Worm (Caenorhabditis elegans): ENCODE data around the gene C02F5.3.

C02F5.3 gene

ce11 chrIII:8242809-8243208, 2.9 kb upstream of the C02F5.3 start, which contains the start of gene C02F5.12:
TSS of gene C02F5.12 (minus strand) at chrIII:8243029.
- TF ChIP-seq duxl-1 (tag; optimal IDR thresholded peaks at IDR 0.05; ENCODE audit: poor library complexity) (no peak), dmd-8 (GFP tag; IDR thresholded peaks at IDR 0.05) (0 out of 2 replicates have a peak, but pooled peaks have one; percentile 45), F49E8.2 (tag; optimal IDR thresholded peaks at IDR 0.05; ENCODE audit: borderline replicate concordance) (no peak), dve-1 (tag; optimal IDR thresholded peaks at IDR 0.05; ENCODE audit: insufficient read depth) (peak; percentile 51), daf-16 (GFP tag; optimal IDR thresholded peaks at IDR 0.05) (no peak), daf-16 (tag; optimal IDR thresholded peaks at IDR 0.05) (peak; percentile 39), hlh-30 (tag; optimal IDR thresholded peaks at IDR 0.05; ENCODE audit: insufficient read depth) (peak; percentile 79), nhr-11 (tag; optimal IDR thresholded peaks at IDR 0.05) (peak; percentile 48), hlh-11 (tag; optimal IDR thresholded peaks at IDR 0.05) (peak; percentile 64), T20F7.1 (GFP tag; optimal IDR thresholded peaks at IDR 0.05) (peak; percentile 20), nhr-48 (tag; optimal IDR thresholded peaks at IDR 0.05) (peak; percentile 9), ceh-20 (GFP tag; IDR thresholded peaks at IDR 0.05) (no peak), spr-3 (GFP tag; optimal IDR thresholded peaks at IDR 0.05) (no peak), dpl-1 (GFP tag; optimal IDR thresholded peaks at IDR 0.05) (no peak), nhr-28 (tag; optimal IDR thresholded peaks at IDR 0.05) (peak; percentile 99), lsy-2 (tag; optimal IDR thresholded peaks at IDR 0.05) (peak in 1 of 2 experiments; percentile 53), arid-1 (GFP tag; conservative IDR thresholded peaks at IDR 0.05) (0 out of 2 replicates have a peak, but pooled peaks have one; percentile 32), mes-2 (tag; optimal IDR thresholded peaks at IDR 0.05; ENCODE audit: poor library complexity, severe bottlenecking) (peak; percentile 53), zip-11 (GFP tag; IDR thresholded peaks at IDR 0.05) (no peak), lin-13 (GFP tag; optimal IDR thresholded peaks at IDR 0.05) (peak; percentile 44), mep-1 (tag; optimal IDR thresholded peaks at IDR 0.05) (peak; percentile 63), lin-38 (GFP tag; IDR thresholded peaks at IDR 0.05) (peak; percentile 51), dmd-6 (GFP tag; IDR thresholded peaks at IDR 0.05) (peak; percentile 17; the same call in 1 of the 2 replicates), nhr-6 (tag; optimal IDR thresholded peaks at IDR 0.05) (no peak), hmg-1.1 (GFP tag; IDR thresholded peaks at IDR 0.05) (0 out of 2 replicates have a peak, but pooled peaks have one; percentile 40)

- peak in 1 of 2 experiments; percentile 59 for TF ChIP-seq lsy-2 (tag; optimal IDR thresholded peaks at IDR 0.05)
- TF ChIP-seq lim-7 (GFP tag; IDR thresholded peaks at IDR 0.05), result no peak
- no peak for TF ChIP-seq zfp-3 (GFP tag; conservative IDR thresholded peaks at IDR 0.05)
- 0 out of 2 replicates have a peak, but pooled peaks have one; percentile 14 for TF ChIP-seq lin-38 (GFP tag; IDR thresholded peaks at IDR 0.05)
- no peak for TF ChIP-seq aha-1 (tag)
- no peak for TF ChIP-seq F44E2.7 (GFP tag; IDR thresholded peaks at IDR 0.05)
- peak; percentile 26 for TF ChIP-seq dpl-1 (GFP tag; optimal IDR thresholded peaks at IDR 0.05)
- no peak for TF ChIP-seq ctbp-1 (GFP tag; IDR thresholded peaks at IDR 0.05)
- no peak for TF ChIP-seq nhr-76 (tag; optimal IDR thresholded peaks at IDR 0.05)
- TF ChIP-seq snpc-1.2 (GFP tag; IDR thresholded peaks at IDR 0.05), result no peak
- TF ChIP-seq mes-2 (tag; optimal IDR thresholded peaks at IDR 0.05; ENCODE audit: poor library complexity, severe bottlenecking), result peak; percentile 36
- no peak for TF ChIP-seq Y75B8A.6 (GFP tag; IDR thresholded peaks at IDR 0.05)
Observed at ce11 chrIII:8244052-8244451, 1.6 kb upstream of the C02F5.3 start, which contains the start of the genes pbs-6 and cids-1. TSS of gene pbs-6 (minus strand) at chrIII:8244092. TSS of gene cids-1 (plus strand) at chrIII:8244445.

ce11 chrIII:8247051-8247450, 1.4 kb downstream of the C02F5.3 start, which contains the start of gene C02F5.13:
TSS of gene C02F5.13 (plus strand) at chrIII:8247351.
- TF ChIP-seq zag-1 (tag; optimal IDR thresholded peaks at IDR 0.05) (no peak), nhr-41 (GFP tag; IDR thresholded peaks at IDR 0.05) (no peak), nhr-102 (tag; optimal IDR thresholded peaks at IDR 0.05) (no peak), hmg-1.1 (GFP tag; IDR thresholded peaks at IDR 0.05) (no peak), pha-4 (GFP tag; IDR thresholded peaks at IDR 0.05) (no peak), pha-4 (tag; optimal IDR thresholded peaks at IDR 0.05) (no peak), zfp-3 (GFP tag; conservative IDR thresholded peaks at IDR 0.05) (no peak), ceh-82 (tag; optimal IDR thresholded peaks at IDR 0.05) (no peak), ctbp-1 (GFP tag; IDR thresholded peaks at IDR 0.05) (no peak), F37D6.2 (tag; optimal IDR thresholded peaks at IDR 0.05) (no peak), spr-1 (tag; optimal IDR thresholded peaks at IDR 0.05) (no peak), Y5F2A.4 (GFP tag; optimal IDR thresholded peaks at IDR 0.05) (no peak), nhr-48 (tag; optimal IDR thresholded peaks at IDR 0.05) (no peak), daf-16 (GFP tag; optimal IDR thresholded peaks at IDR 0.05) (no peak), daf-16 (tag; optimal IDR thresholded peaks at IDR 0.05) (no peak), nhr-11 (tag; optimal IDR thresholded peaks at IDR 0.05) (no peak), lin-39 (tag; optimal IDR thresholded peaks at IDR 0.05) (no peak), attf-4 (tag; optimal IDR thresholded peaks at IDR 0.05) (no peak), ztf-7 (tag; optimal IDR thresholded peaks at IDR 0.05) (no peak), Y48G9A.11 (GFP tag; IDR thresholded peaks at IDR 0.05) (no peak), snpc-1.2 (GFP tag; IDR thresholded peaks at IDR 0.05) (no peak)

Measured in whole organism, L4 larva.